Worm (Caenorhabditis elegans): ENCODE results near the gene glb-10.

glb-10 gene

ce11 chrII:6269805-6270414 lies 39.2 kb downstream of the glb-10 start, which contains the start of gene F13H8.2 (continued):
- TF ChIP-seq ceh-2 (tag; optimal IDR thresholded peaks at IDR 0.05): peak; percentile 40
- TF ChIP-seq ceh-31 (tag; optimal IDR thresholded peaks at IDR 0.05): peak; percentile 82
- no peak for TF ChIP-seq ahr-1 (tag; optimal IDR thresholded peaks at IDR 0.05)
- no peak for TF ChIP-seq ama-1 (optimal IDR thresholded peaks at IDR 0.05)
- no peak for TF ChIP-seq pag-3 (tag; optimal IDR thresholded peaks at IDR 0.05; ENCODE audit: borderline replicate concordance)
- no peak for TF ChIP-seq ztf-16 (tag; optimal IDR thresholded peaks at IDR 0.05)
- no peak for TF ChIP-seq ceh-19 (GFP tag; optimal IDR thresholded peaks at IDR 0.05)
- no peak for TF ChIP-seq hlh-30 (tag; optimal IDR thresholded peaks at IDR 0.05; ENCODE audit: insufficient read depth)
- peak; percentile 73 for TF ChIP-seq tbx-2 (tag; optimal IDR thresholded peaks at IDR 0.05)
- TF ChIP-seq dmd-4 (tag; optimal IDR thresholded peaks at IDR 0.05; ENCODE audit: borderline replicate concordance): no peak
- no peak for TF ChIP-seq dve-1 (tag; optimal IDR thresholded peaks at IDR 0.05)
- no peak for TF ChIP-seq syd-9 (tag; optimal IDR thresholded peaks at IDR 0.05)
- TF ChIP-seq nhr-11 (tag; optimal IDR thresholded peaks at IDR 0.05): no peak
- TF ChIP-seq ceh-18 (tag; optimal IDR thresholded peaks at IDR 0.05): peak; percentile 20
- no peak for TF ChIP-seq npax-4 (tag; optimal IDR thresholded peaks at IDR 0.05)
- peak; percentile 32 for TF ChIP-seq fax-1 (tag; optimal IDR thresholded peaks at IDR 0.05)
- no peak for TF ChIP-seq hlh-6 (tag; optimal IDR thresholded peaks at IDR 0.05)
- TF ChIP-seq nfya-1 (tag; optimal IDR thresholded peaks at IDR 0.05): peak; percentile 80
- no peak for TF ChIP-seq fkh-6 (tag; optimal IDR thresholded peaks at IDR 0.05)

ce11 chrII:6267983-6268382 lies 41.1 kb downstream of the glb-10 start, which contains the start of gene F13H8.8:
TSS of gene F13H8.8 (minus strand) at chrII:6268083.
- no peak for TF ChIP-seq rnt-1 (tag; optimal IDR thresholded peaks at IDR 0.05)
- TF ChIP-seq nhr-11 (tag; optimal IDR thresholded peaks at IDR 0.05): no peak
- no peak for TF ChIP-seq odd-2 (tag; optimal IDR thresholded peaks at IDR 0.05)
- TF ChIP-seq tbx-7 (tag; optimal IDR thresholded peaks at IDR 0.05): no peak
- no peak for TF ChIP-seq lim-6 (tag; optimal IDR thresholded peaks at IDR 0.05)
- no peak for TF ChIP-seq npax-4 (tag; optimal IDR thresholded peaks at IDR 0.05)
- no peak for TF ChIP-seq elt-2 (tag; optimal IDR thresholded peaks at IDR 0.05)
- no peak for TF ChIP-seq gmeb-2 (tag; optimal IDR thresholded peaks at IDR 0.05)
- TF ChIP-seq unc-3 (GFP tag; conservative IDR thresholded peaks at IDR 0.05): no peak
- TF ChIP-seq unc-3 (tag; optimal IDR thresholded peaks at IDR 0.05): no peak
- TF ChIP-seq hlh-6 (tag; optimal IDR thresholded peaks at IDR 0.05): no peak
- no peak for TF ChIP-seq madf-2 (tag; optimal IDR thresholded peaks at IDR 0.05)
- no peak for TF ChIP-seq ceh-45 (GFP tag; IDR thresholded peaks at IDR 0.05)
- TF ChIP-seq pqm-1 (tag; optimal IDR thresholded peaks at IDR 0.05): no peak
- TF ChIP-seq fkh-6 (tag; optimal IDR thresholded peaks at IDR 0.05): no peak

ce11 chrII:6263685-6264084 lies 45.4 kb downstream of the glb-10 start, which contains the start of gene F13H8.3:
TSS of gene F13H8.3 (plus strand) at chrII:6263985.
- no peak for TF ChIP-seq fax-1 (tag; optimal IDR thresholded peaks at IDR 0.05)
- TF ChIP-seq ama-1 (optimal IDR thresholded peaks at IDR 0.05): no peak
- TF ChIP-seq hlh-6 (tag; optimal IDR thresholded peaks at IDR 0.05): no peak
- no peak for TF ChIP-seq rnt-1 (tag; optimal IDR thresholded peaks at IDR 0.05)
- no peak for TF ChIP-seq odd-2 (tag; optimal IDR thresholded peaks at IDR 0.05)
- TF ChIP-seq tbx-7 (tag; optimal IDR thresholded peaks at IDR 0.05): no peak
- no peak for TF ChIP-seq ceh-19 (GFP tag; optimal IDR thresholded peaks at IDR 0.05)
- no peak for TF ChIP-seq K02D7.2 (tag; optimal IDR thresholded peaks at IDR 0.05)
- TF ChIP-seq Y22D7AL.16 (tag; optimal IDR thresholded peaks at IDR 0.05): no peak
- no peak for TF ChIP-seq sdc-2 (tag; optimal IDR thresholded peaks at IDR 0.05)
- no peak for TF ChIP-seq madf-2 (tag; optimal IDR thresholded peaks at IDR 0.05)
- no peak for TF ChIP-seq tbx-2 (tag; optimal IDR thresholded peaks at IDR 0.05)
- TF ChIP-seq unc-3 (GFP tag; conservative IDR thresholded peaks at IDR 0.05): no peak
- no peak for TF ChIP-seq unc-3 (tag; optimal IDR thresholded peaks at IDR 0.05)
- TF ChIP-seq ceh-6 (GFP tag; optimal IDR thresholded peaks at IDR 0.05): no peak
- TF ChIP-seq ceh-31 (tag; optimal IDR thresholded peaks at IDR 0.05): no peak
- TF ChIP-seq ets-4 (tag; optimal IDR thresholded peaks at IDR 0.05): no peak
- TF ChIP-seq elt-4 (tag; optimal IDR thresholded peaks at IDR 0.05): no peak

ce11 chrII:6262222-6262621 lies 46.9 kb downstream of the glb-10 start, which contains the start of gene F13H8.12:
TSS of gene F13H8.12 (plus strand) at chrII:6262522.
- TF ChIP-seq ahr-1 (tag; optimal IDR thresholded peaks at IDR 0.05): no peak

All from whole organism, late embryonic.